Worm (Caenorhabditis elegans): Measurements from ENCODE around the gene Y54F10BM.12.

Gene Y54F10BM.12

DNA sequence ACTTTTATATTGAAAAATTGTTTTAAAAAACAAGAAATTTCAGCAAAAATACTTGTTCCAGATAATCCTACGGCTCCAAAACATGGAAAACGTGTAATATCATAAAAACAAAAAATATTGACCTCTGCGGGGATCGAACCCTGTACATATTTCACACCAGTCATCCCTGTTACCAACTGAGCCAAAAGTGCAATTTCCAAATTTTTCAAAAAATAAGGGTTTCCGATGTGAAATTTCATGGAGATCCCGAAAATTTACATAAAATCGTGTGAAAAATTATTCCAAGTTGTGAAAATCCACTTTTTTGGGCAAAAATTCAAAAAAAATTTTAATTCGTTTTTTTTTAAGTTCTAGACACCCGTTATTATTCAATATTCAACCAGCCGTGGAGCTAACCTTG, 25.3 kb downstream of the Y54F10BM.12 start:
- TF ChIP-seq lsy-2 (tag; optimal IDR thresholded peaks at IDR 0.05): no peak
- no peak for TF ChIP-seq ztf-11 (tag; optimal IDR thresholded peaks at IDR 0.05)
- no peak for TF ChIP-seq sem-2 (GFP tag; optimal IDR thresholded peaks at IDR 0.05)
- no peak for TF ChIP-seq ceh-83 (GFP tag; optimal IDR thresholded peaks at IDR 0.05)
- no peak for TF ChIP-seq ham-2 (GFP tag; optimal IDR thresholded peaks at IDR 0.05)
- TF ChIP-seq sptf-1 (tag; optimal IDR thresholded peaks at IDR 0.05): no peak
- no peak for TF ChIP-seq nhr-237 (tag; optimal IDR thresholded peaks at IDR 0.05)
- TF ChIP-seq ces-1 (GFP tag; optimal IDR thresholded peaks at IDR 0.05): no peak
- no peak for TF ChIP-seq nhr-76 (tag; optimal IDR thresholded peaks at IDR 0.05)
- no peak for TF ChIP-seq hlh-1 (tag; optimal IDR thresholded peaks at IDR 0.05)
- TF ChIP-seq nhr-12 (tag; optimal IDR thresholded peaks at IDR 0.05): no peak
- no peak for TF ChIP-seq bed-3 (GFP tag; optimal IDR thresholded peaks at IDR 0.05)
- TF ChIP-seq blmp-1 (tag; optimal IDR thresholded peaks at IDR 0.05): no peak
- TF ChIP-seq flh-1 (GFP tag; optimal IDR thresholded peaks at IDR 0.05): no peak
- TF ChIP-seq M03D4.4 (tag; optimal IDR thresholded peaks at IDR 0.05): no peak
- TF ChIP-seq snpc-4 (tag; optimal IDR thresholded peaks at IDR 0.05): no peak
- no peak for TF ChIP-seq ceh-43 (GFP tag; optimal IDR thresholded peaks at IDR 0.05)
- TF ChIP-seq unc-62 (GFP tag; optimal IDR thresholded peaks at IDR 0.05): no peak
- TF ChIP-seq unc-120 (tag; optimal IDR thresholded peaks at IDR 0.05; ENCODE audit: poor library complexity, severe bottlenecking): no peak

DNA sequence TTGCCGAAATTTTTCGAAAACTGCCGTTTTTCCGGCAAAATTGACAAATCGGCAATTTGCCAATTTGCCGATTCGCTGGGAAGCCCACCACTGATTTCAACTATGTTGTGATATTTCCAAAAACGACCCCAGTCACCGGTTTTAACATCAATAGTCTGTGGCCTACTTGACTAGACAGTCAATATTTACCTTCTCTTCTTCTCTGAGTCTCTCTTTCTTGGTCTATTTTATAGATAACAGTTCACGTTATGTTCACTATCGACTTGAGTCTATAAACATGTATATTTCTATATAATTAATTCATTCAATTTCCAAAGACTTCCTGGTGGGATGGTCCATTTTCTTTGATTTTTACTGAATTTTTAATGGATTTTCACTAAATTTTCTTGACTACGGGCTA, 34.7 kb downstream of the Y54F10BM.12 start:
- TF ChIP-seq pha-4 (tag; optimal IDR thresholded peaks at IDR 0.05) (peak; percentile 68), mep-1 (tag; optimal IDR thresholded peaks at IDR 0.05) (no peak)

DNA sequence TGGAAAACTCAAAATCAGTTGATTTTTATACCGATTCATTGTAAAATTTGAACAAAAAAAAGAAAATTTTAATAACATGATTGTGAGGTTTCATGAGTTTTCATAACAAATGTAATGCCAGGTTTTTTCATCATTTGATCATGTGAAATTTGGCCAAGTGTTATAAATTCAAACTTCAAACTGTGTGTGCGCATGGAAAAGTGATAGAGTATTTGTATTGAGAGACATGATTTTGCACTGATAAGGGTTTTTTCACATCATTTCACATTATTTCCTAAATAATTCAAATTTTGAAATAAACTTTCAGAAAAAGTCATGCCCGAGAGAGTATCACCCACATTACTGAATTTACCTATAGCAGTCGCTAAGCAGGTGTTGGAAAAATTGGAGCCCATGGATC, 38.3 kb downstream of the Y54F10BM.12 start, which contains the start of gene fbxa-219:
Gene fbxa-219 (plus strand): TSS at position 277 of the 400 bp plus-strand sequence.
- no peak for TF ChIP-seq flh-1 (GFP tag; optimal IDR thresholded peaks at IDR 0.05)
- TF ChIP-seq nhr-76 (tag; optimal IDR thresholded peaks at IDR 0.05): no peak
- TF ChIP-seq lin-32 (GFP tag; optimal IDR thresholded peaks at IDR 0.05): no peak
- TF ChIP-seq sem-2 (GFP tag; optimal IDR thresholded peaks at IDR 0.05): no peak
- no peak for TF ChIP-seq ceh-83 (GFP tag; optimal IDR thresholded peaks at IDR 0.05)
- no peak for TF ChIP-seq ham-2 (GFP tag; optimal IDR thresholded peaks at IDR 0.05)
- TF ChIP-seq mab-5 (tag; optimal IDR thresholded peaks at IDR 0.05): no peak
- no peak for TF ChIP-seq hlh-1 (tag; optimal IDR thresholded peaks at IDR 0.05)
- no peak for TF ChIP-seq nhr-2 (tag; optimal IDR thresholded peaks at IDR 0.05)
- TF ChIP-seq lsy-2 (tag; optimal IDR thresholded peaks at IDR 0.05): no peak
- TF ChIP-seq ztf-11 (tag; optimal IDR thresholded peaks at IDR 0.05): no peak
- no peak for TF ChIP-seq unc-39 (tag; optimal IDR thresholded peaks at IDR 0.05)
- no peak for TF ChIP-seq drap-1 (GFP tag; optimal IDR thresholded peaks at IDR 0.05)
- no peak for TF ChIP-seq M03D4.4 (tag; optimal IDR thresholded peaks at IDR 0.05)
- no peak for TF ChIP-seq nhr-28 (tag; optimal IDR thresholded peaks at IDR 0.05)
- no peak for TF ChIP-seq lin-13 (tag; optimal IDR thresholded peaks at IDR 0.05)
- TF ChIP-seq sptf-1 (tag; optimal IDR thresholded peaks at IDR 0.05): no peak
- TF ChIP-seq elt-3 (tag; optimal IDR thresholded peaks at IDR 0.05): no peak
- no peak for TF ChIP-seq unc-120 (tag; optimal IDR thresholded peaks at IDR 0.05; ENCODE audit: poor library complexity, severe bottlenecking)
- no peak for TF ChIP-seq elt-1 (tag; optimal IDR thresholded peaks at IDR 0.05; ENCODE audit: borderline replicate concordance, insufficient read depth)

DNA sequence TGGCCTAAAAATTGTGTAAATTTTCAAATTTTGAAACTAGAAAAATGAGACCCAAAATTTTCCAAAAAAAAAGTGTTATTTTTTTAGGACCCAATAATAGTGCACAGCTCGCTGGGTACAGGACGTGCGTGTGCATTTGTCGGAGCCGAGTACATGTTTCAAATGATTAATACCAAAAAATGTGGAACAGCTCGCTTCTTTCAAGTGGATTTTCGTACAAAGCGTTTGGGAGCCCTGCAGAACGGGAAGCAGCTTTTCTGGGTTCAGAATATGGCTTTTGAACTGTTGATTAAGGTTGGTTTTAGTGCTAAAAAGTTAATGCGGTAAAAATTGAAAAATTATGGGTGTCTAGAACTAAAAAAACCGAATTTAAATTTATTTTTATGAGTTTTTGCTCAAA, 41.2 kb downstream of the Y54F10BM.12 start:
- TF ChIP-seq ceh-43 (GFP tag; optimal IDR thresholded peaks at IDR 0.05): no peak
- TF ChIP-seq bed-3 (GFP tag; optimal IDR thresholded peaks at IDR 0.05): no peak
- no peak for TF ChIP-seq ces-1 (GFP tag; optimal IDR thresholded peaks at IDR 0.05)
- TF ChIP-seq elt-3 (tag; optimal IDR thresholded peaks at IDR 0.05): no peak
- TF ChIP-seq unc-62 (GFP tag; optimal IDR thresholded peaks at IDR 0.05): no peak
- no peak for TF ChIP-seq M03D4.4 (tag; optimal IDR thresholded peaks at IDR 0.05)
- no peak for TF ChIP-seq mls-2 (tag; optimal IDR thresholded peaks at IDR 0.05)
- TF ChIP-seq elt-1 (tag; optimal IDR thresholded peaks at IDR 0.05; ENCODE audit: borderline replicate concordance, insufficient read depth): no peak
- TF ChIP-seq ceh-39 (tag; optimal IDR thresholded peaks at IDR 0.05): no peak
- TF ChIP-seq drap-1 (GFP tag; optimal IDR thresholded peaks at IDR 0.05): no peak
- no peak for TF ChIP-seq sptf-1 (tag; optimal IDR thresholded peaks at IDR 0.05)
- TF ChIP-seq nhr-12 (tag; optimal IDR thresholded peaks at IDR 0.05): no peak
- no peak for TF ChIP-seq lsy-2 (tag; optimal IDR thresholded peaks at IDR 0.05)
- no peak for TF ChIP-seq ceh-83 (GFP tag; optimal IDR thresholded peaks at IDR 0.05)

DNA sequence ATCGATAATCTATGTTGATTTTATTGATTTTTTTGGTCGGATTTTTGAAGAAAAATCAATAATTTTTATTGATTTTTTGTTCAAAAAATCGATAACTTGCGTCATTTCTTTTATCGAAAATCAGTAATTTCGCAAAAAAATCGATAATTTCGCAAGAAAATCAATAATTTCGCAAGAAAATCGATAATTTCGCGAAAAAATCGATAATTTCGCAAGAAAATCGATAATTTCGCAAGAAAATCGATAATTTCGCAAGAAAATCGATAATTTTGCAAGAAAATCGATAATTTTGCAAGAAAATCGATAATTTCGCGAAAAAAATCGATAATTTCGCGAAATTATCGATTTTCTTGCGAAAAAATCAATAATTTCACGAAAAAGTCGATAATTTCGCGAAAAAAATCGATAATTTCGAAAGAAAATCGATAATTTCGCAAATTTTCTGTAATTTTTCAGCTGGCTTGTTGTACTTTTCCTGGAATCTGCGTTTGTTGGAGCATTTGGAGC, 46.1 kb downstream of the Y54F10BM.12 start:
- TF ChIP-seq unc-39 (tag; optimal IDR thresholded peaks at IDR 0.05) (no peak), snpc-4 (tag; optimal IDR thresholded peaks at IDR 0.05) (no peak), ces-1 (GFP tag; optimal IDR thresholded peaks at IDR 0.05) (no peak), tbx-8 (GFP tag; optimal IDR thresholded peaks at IDR 0.05) (no peak), zip-8 (tag; optimal IDR thresholded peaks at IDR 0.05) (no peak), pha-4 (tag; optimal IDR thresholded peaks at IDR 0.05) (no peak), flh-1 (GFP tag; optimal IDR thresholded peaks at IDR 0.05) (no peak), bed-3 (GFP tag; optimal IDR thresholded peaks at IDR 0.05) (no peak), lin-32 (GFP tag; optimal IDR thresholded peaks at IDR 0.05) (no peak), M03D4.4 (tag; optimal IDR thresholded peaks at IDR 0.05) (no peak), nhr-76 (tag; optimal IDR thresholded peaks at IDR 0.05) (no peak), lin-13 (tag; optimal IDR thresholded peaks at IDR 0.05) (no peak), ceh-39 (tag; optimal IDR thresholded peaks at IDR 0.05) (no peak)
